Fruit fly (Drosophila melanogaster) whole organism, embryonic: ENCODE results near the gene CG13623.

Experiments used
- Aef1 ChIP-seq: fragments of 200-800 bp; sonication (Bioruptor generic); IDR thresholded peaks from 3 replicates; pipeline ENCODE4 v1.3.6; 2022; ENCODE audit warnings: missing biosample characterization, missing genetic modification characterization
- Atf3 ChIP-seq: fragments of 200-800 bp; sonication (Bioruptor generic); optimal IDR thresholded peaks from 3 replicates; lab custom pipeline; 2016; ENCODE audit warnings: missing biosample characterization, missing genetic modification characterization
- BtbVII ChIP-seq: fragments of 200-800 bp; sonication (Bioruptor generic); optimal IDR thresholded peaks from 3 replicates; lab custom pipeline; 2017; ENCODE audit warnings: missing biosample characterization, mild to moderate bottlenecking, missing genetic modification characterization
- CG10209 ChIP-seq: fragments of 200-800 bp; sonication (Bioruptor generic); optimal IDR thresholded peaks from 3 replicates; lab custom pipeline; 2017; ENCODE audit warnings: missing biosample characterization, mild to moderate bottlenecking, missing genetic modification characterization, missing genetic modification reagents
- CG11398 ChIP-seq: fragments of 200-800 bp; sonication (Bioruptor generic); optimal IDR thresholded peaks from 2 replicates; lab custom pipeline; 2016; ENCODE audit warnings: missing biosample characterization, missing genetic modification characterization
- CG12391 ChIP-seq: fragments of 200-800 bp; sonication (Bioruptor generic); optimal IDR thresholded peaks from 3 replicates; lab custom pipeline; 2018; ENCODE audit warnings: missing biosample characterization, mild to moderate bottlenecking, missing genetic modification characterization, moderate library complexity
- CG14710 ChIP-seq: fragments of 200-800 bp; sonication (Bioruptor generic); optimal IDR thresholded peaks from 3 replicates; lab custom pipeline; 2019; ENCODE audit warnings: missing biosample characterization, mild to moderate bottlenecking, missing genetic modification characterization, moderate library complexity
- CG1529 ChIP-seq: fragments of 200-800 bp; sonication (Bioruptor generic); optimal IDR thresholded peaks from 3 replicates; lab custom pipeline; 2018; ENCODE audit warnings: missing biosample characterization, missing genetic modification characterization
- CG17385 ChIP-seq: fragments of 200-800 bp; sonication (Bioruptor generic); optimal IDR thresholded peaks from 3 replicates; lab custom pipeline; 2018; ENCODE audit warnings: missing biosample characterization, mild to moderate bottlenecking, missing genetic modification characterization
- CG1832 ChIP-seq: fragments of 200-800 bp; sonication (Bioruptor generic); optimal IDR thresholded peaks from 2 replicates; lab custom pipeline; 2017; ENCODE audit warnings: missing biosample characterization, mild to moderate bottlenecking, missing genetic modification characterization, inconsistent platforms
- CG30431 ChIP-seq: fragments of 200-800 bp; sonication (Bioruptor generic); optimal IDR thresholded peaks from 2 replicates; lab custom pipeline; 2017; ENCODE audit warnings: missing biosample characterization, missing genetic modification characterization
- CG3407 ChIP-seq: fragments of 200-800 bp; sonication (Bioruptor generic); optimal IDR thresholded peaks from 2 replicates; lab custom pipeline; 2018; ENCODE audit warnings: missing biosample characterization, mild to moderate bottlenecking, missing genetic modification characterization
- CG3847 ChIP-seq: fragments of 200-800 bp; sonication (Bioruptor generic); IDR thresholded peaks from 2 replicates; pipeline ENCODE4 v1.3.6; 2022; ENCODE audit warnings: missing biosample characterization, missing genetic modification characterization
- CG42726 ChIP-seq: fragments of 200-800 bp; sonication (Bioruptor generic); IDR thresholded peaks from 2 replicates; pipeline ENCODE4 v1.3.6; 2022; ENCODE audit warnings: missing biosample characterization, missing genetic modification characterization; ENCODE audit not compliant: partially characterized antibody
- CG4820 ChIP-seq: fragments of 200-800 bp; sonication (Bioruptor generic); optimal IDR thresholded peaks from 3 replicates; lab custom pipeline; 2016; ENCODE audit warnings: missing biosample characterization, missing genetic modification characterization
- CG8388 ChIP-seq: fragments of 200-800 bp; sonication (Bioruptor generic); optimal IDR thresholded peaks from 2 replicates; lab custom pipeline; 2019; ENCODE audit warnings: missing biosample characterization, mild to moderate bottlenecking, missing genetic modification characterization, moderate library complexity
- Chrac-16 ChIP-seq: fragments of 200-800 bp; sonication (Bioruptor generic); optimal IDR thresholded peaks from 3 replicates; lab custom pipeline; 2016; ENCODE audit warnings: missing biosample characterization, missing genetic modification characterization
- Dbx ChIP-seq: fragments of 200-800 bp; sonication (Bioruptor generic); IDR thresholded peaks from 3 replicates; pipeline ENCODE4 v1.3.6; 2022; ENCODE audit warnings: missing biosample characterization, missing genetic modification characterization
- Hr3 ChIP-seq: fragments of 200-800 bp; sonication (Bioruptor generic); optimal IDR thresholded peaks from 3 replicates; lab custom pipeline; 2016; ENCODE audit warnings: missing biosample characterization, missing genetic modification characterization
- NC2α ChIP-seq: fragments of 200-800 bp; sonication (Bioruptor generic); optimal IDR thresholded peaks from 2 replicates; lab custom pipeline; 2016; ENCODE audit warnings: missing biosample characterization, missing genetic modification characterization
- Optix ChIP-seq: fragments of 200-800 bp; sonication (Bioruptor generic); IDR thresholded peaks from 3 replicates; pipeline ENCODE4 v1.3.6; 2022; ENCODE audit warnings: missing biosample characterization, missing genetic modification characterization
- Pdp1 ChIP-seq, 2 experiments: fragments of 200-800 bp; sonication (Bioruptor generic); optimal IDR thresholded peaks; 3 replicates each; lab custom pipeline; 2016; ENCODE audit warnings: missing biosample characterization in 2 of 2, missing genetic modification characterization in 2 of 2, mild to moderate bottlenecking in 1 of 2, moderate library complexity in 1 of 2
- aop ChIP-seq: fragments of 200-800 bp; sonication (Bioruptor generic); IDR thresholded peaks from 2 replicates; pipeline ENCODE4 v1.3.6; 2022; ENCODE audit warnings: missing biosample characterization, missing genetic modification characterization
- chif ChIP-seq, 2 experiments: fragments of 200-800 bp; sonication (Bioruptor generic); optimal IDR thresholded peaks; 3 replicates each; lab custom pipeline; 2016; ENCODE audit warnings: missing biosample characterization in 2 of 2, missing genetic modification characterization in 2 of 2
- dmrt11E ChIP-seq: fragments of 200-800 bp; sonication (Bioruptor generic); optimal IDR thresholded peaks from 3 replicates; lab custom pipeline; 2018; ENCODE audit warnings: missing biosample characterization, mild to moderate bottlenecking, missing genetic modification characterization, moderate library complexity
- eve ChIP-seq, 2 experiments: fragments of >200 bp; optimal IDR thresholded peaks; 2 replicates each; lab custom pipeline; 2017; ENCODE audit warnings: missing biosample characterization in 2 of 2, missing genetic modification characterization in 2 of 2
- fd96Cb ChIP-seq: fragments of 200-800 bp; sonication (Bioruptor generic); optimal IDR thresholded peaks from 2 replicates; lab custom pipeline; 2018; ENCODE audit warnings: missing biosample characterization, mild to moderate bottlenecking, missing genetic modification characterization, moderate library complexity
- hth ChIP-seq: fragments of >200 bp; optimal IDR thresholded peaks from 2 replicates; lab custom pipeline; 2017; ENCODE audit warnings: inconsistent platforms
- ind ChIP-seq: fragments of 200-800 bp; sonication (Bioruptor generic); optimal IDR thresholded peaks from 3 replicates; lab custom pipeline; 2016; ENCODE audit warnings: missing biosample characterization, missing genetic modification characterization
- jigr1 ChIP-seq: fragments of 200-800 bp; sonication (Bioruptor generic); IDR thresholded peaks from 3 replicates; pipeline ENCODE4 v1.3.6; 2022; ENCODE audit warnings: missing biosample characterization, missing genetic modification characterization
- kah ChIP-seq: fragments of 200-800 bp; sonication (Bioruptor generic); optimal IDR thresholded peaks from 2 replicates; lab custom pipeline; 2018; ENCODE audit warnings: missing biosample characterization, mild to moderate bottlenecking, missing genetic modification characterization
- kay ChIP-seq: fragments of 200-800 bp; sonication (Bioruptor generic); optimal IDR thresholded peaks from 2 replicates; lab custom pipeline; 2016; ENCODE audit warnings: missing biosample characterization, missing genetic modification characterization
- peb ChIP-seq: fragments of 200-800 bp; sonication (Bioruptor generic); IDR thresholded peaks from 2 replicates; pipeline ENCODE4 v1.3.6; 2022; ENCODE audit warnings: missing biosample characterization, missing genetic modification characterization
- pfk ChIP-seq: fragments of 200-800 bp; sonication (Bioruptor generic); optimal IDR thresholded peaks from 2 replicates; lab custom pipeline; 2018; ENCODE audit warnings: missing biosample characterization, mild to moderate bottlenecking, missing genetic modification characterization, moderate library complexity
- pho ChIP-seq: fragments of 200-800 bp; sonication (Bioruptor generic); optimal IDR thresholded peaks from 2 replicates; lab custom pipeline; 2016; ENCODE audit warnings: missing biosample characterization, missing genetic modification characterization
- prd ChIP-seq, 3 experiments: fragments of >200 bp in 2 of 3; fragments of 200-800 bp in 1 of 3; sonication (Bioruptor generic) in 1 of 3; optimal IDR thresholded peaks in 2 of 3; IDR thresholded peaks in 1 of 3; 2 replicates in 2 of 3; 3 replicates in 1 of 3; pipeline versions ENCODE4 v1.3.6 to Lab custom; 2017 to 2022; ENCODE audit warnings: missing biosample characterization in 1 of 3, missing genetic modification characterization in 1 of 3
- pum ChIP-seq: fragments of 200-800 bp; sonication (Bioruptor generic); optimal IDR thresholded peaks from 2 replicates; lab custom pipeline; 2016; ENCODE audit warnings: missing biosample characterization, missing genetic modification characterization
- ranshi ChIP-seq: fragments of 200-800 bp; sonication (Bioruptor generic); IDR thresholded peaks from 2 replicates; pipeline ENCODE4 v1.3.6; 2022; ENCODE audit warnings: missing biosample characterization, missing genetic modification characterization
- salm ChIP-seq: fragments of 200-800 bp; sonication (Bioruptor generic); optimal IDR thresholded peaks from 2 replicates; lab custom pipeline; 2018; ENCODE audit warnings: missing biosample characterization, mild to moderate bottlenecking, missing genetic modification characterization
- scrt ChIP-seq: fragments of 200-800 bp; sonication (Bioruptor generic); optimal IDR thresholded peaks from 2 replicates; lab custom pipeline; 2018; ENCODE audit warnings: missing biosample characterization, mild to moderate bottlenecking, missing genetic modification characterization, moderate library complexity
- sens ChIP-seq: fragments of 200-800 bp; sonication (Bioruptor generic); peaks from one replicate; lab custom pipeline; 2016; ENCODE audit warnings: missing biosample characterization, missing genetic modification characterization
- seq ChIP-seq: fragments of 200-800 bp; sonication (Bioruptor generic); IDR thresholded peaks from 2 replicates; pipeline ENCODE4 v1.3.6; 2022; ENCODE audit warnings: missing biosample characterization, missing genetic modification characterization
- slbo ChIP-seq: fragments of 200-800 bp; sonication (Bioruptor generic); IDR thresholded peaks from 2 replicates; pipeline ENCODE4 v1.3.6; 2022; ENCODE audit warnings: missing biosample characterization, missing genetic modification characterization
- slou ChIP-seq: fragments of 200-800 bp; sonication (Bioruptor generic); optimal IDR thresholded peaks from 3 replicates; lab custom pipeline; 2016; ENCODE audit warnings: missing biosample characterization, missing genetic modification characterization
- sna ChIP-seq: fragments of 200-800 bp; sonication (Bioruptor generic); IDR thresholded peaks from 2 replicates; pipeline ENCODE4 v1.3.6; 2022; ENCODE audit warnings: missing biosample characterization, missing genetic modification characterization; ENCODE audit not compliant: partially characterized antibody
- sob ChIP-seq: fragments of 200-800 bp; sonication (Bioruptor generic); IDR thresholded peaks from 2 replicates; pipeline ENCODE4 v1.3.6; 2022; ENCODE audit warnings: missing biosample characterization, missing genetic modification characterization
- stc ChIP-seq: fragments of 200-800 bp; sonication (Bioruptor generic); IDR thresholded peaks from 2 replicates; pipeline ENCODE4 v1.3.6; 2022; ENCODE audit warnings: missing biosample characterization, missing genetic modification characterization
- tup ChIP-seq: fragments of 200-800 bp; sonication (Bioruptor generic); optimal IDR thresholded peaks from 2 replicates; lab custom pipeline; 2016; ENCODE audit warnings: missing biosample characterization, mild to moderate bottlenecking, missing genetic modification characterization, moderate library complexity
- unc-4 ChIP-seq: fragments of 200-800 bp; sonication (Bioruptor generic); IDR thresholded peaks from 2 replicates; pipeline ENCODE4 v1.3.6; 2022; ENCODE audit warnings: missing biosample characterization, missing genetic modification characterization; ENCODE audit not compliant: partially characterized antibody
- vfl ChIP-seq: fragments of 200-800 bp; sonication (Bioruptor generic); optimal IDR thresholded peaks from 2 replicates; lab custom pipeline; 2016; ENCODE audit warnings: missing biosample characterization, missing genetic modification characterization
- yki ChIP-seq: fragments of >200 bp; optimal IDR thresholded peaks from 3 replicates; lab custom pipeline; 2018

CG13623 gene

DNA sequence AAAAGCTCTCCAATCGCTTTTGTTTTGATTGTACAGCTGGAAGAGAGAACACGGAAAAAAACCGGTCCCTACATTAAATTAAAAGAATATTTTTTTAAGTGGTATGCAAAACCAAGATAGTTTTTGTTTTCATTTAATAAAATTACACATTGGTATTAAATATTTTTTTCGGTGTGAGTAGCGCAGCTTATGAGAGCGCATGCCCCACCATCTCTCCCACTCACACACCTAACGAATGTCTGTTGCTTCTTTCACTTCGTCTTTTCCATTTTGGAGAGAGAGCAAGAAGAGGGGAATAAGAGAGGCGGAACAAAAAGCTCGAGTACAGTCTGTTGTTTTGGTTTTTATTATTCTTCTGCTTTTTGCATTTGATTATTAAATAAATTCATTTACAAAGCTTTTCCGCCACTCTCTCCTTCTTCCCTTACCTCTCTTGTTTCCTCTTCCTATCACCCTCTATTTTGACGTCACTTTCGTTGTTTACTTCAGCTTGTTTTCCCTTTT lies 42.2 kb upstream of the CG13623 start (continued):
- TF ChIP-seq Pdp1 (GFP tag; optimal IDR thresholded peaks at IDR 0.05; lab: Kevin White, UChicago) (peak; percentile 95 to 97), CG4820 (peak; percentile 96), kay (peak; percentile 93), CG10209 (GFP tag; lab: Kevin White, UChicago) (peak; percentile 97), slou (GFP tag; lab: Kevin White, UChicago) (peak; percentile 89), CG30431 (peak; percentile 83), CG3407 (GFP tag; lab: Kevin White, UChicago) (peak; percentile 95), CG17385 (GFP tag; lab: Kevin White, UChicago) (peak; percentile 97), CG3847 (GFP tag; lab: Robert Waterston, UW) (peak; percentile 98), aop (GFP tag; lab: Robert Waterston, UW) (peak; percentile 94), Atf3 (GFP tag; lab: Kevin White, UChicago) (peak; percentile 86), yki (lab: Kevin White, UChicago) (peak; percentile 25), salm (tag; lab: Kevin White, UChicago) (peak; percentile 94), CG8388 (GFP tag; lab: Kevin White, UChicago) (peak; percentile 96), unc-4 (GFP tag; lab: Robert Waterston, UW) (no peak), pfk (GFP tag; lab: Kevin White, UChicago) (peak; percentile 72), kah (GFP tag; lab: Kevin White, UChicago) (peak; percentile 91), vfl (GFP tag; lab: Kevin White, UChicago) (peak; percentile 96), CG1832 (no peak), Aef1 (GFP tag; lab: Robert Waterston, UW) (peak; percentile 98), pho (peak; percentile 97), CG1529 (GFP tag; lab: Kevin White, UChicago) (peak; percentile 96), dmrt11E (peak; percentile 77), sna (GFP tag; lab: Robert Waterston, UW) (no peak), prd (optimal IDR thresholded peaks at IDR 0.05; lab: Kevin White, UChicago) (no peak), prd (GFP tag; IDR thresholded peaks at IDR 0.05; lab: Robert Waterston, UW) (peak; percentile 98), CG42726 (no peak), peb (peak; percentile 94), ranshi (peak; percentile 98), BtbVII (GFP tag; lab: Kevin White, UChicago) (peak; percentile 98), CG12391 (peak; percentile 99), CG11398 (GFP tag; lab: Kevin White, UChicago) (peak; percentile 94), fd96Cb (tag; lab: Kevin White, UChicago) (peak; percentile 95), tup (GFP tag; lab: Kevin White, UChicago) (peak; percentile 94), eve (GFP tag; optimal IDR thresholded peaks at IDR 0.05; lab: Kevin White, UChicago) (peak in 1 of 2 experiments; percentile 97), seq (peak; percentile 99), Chrac-16 (peak; percentile 96), sob (GFP tag; lab: Robert Waterston, UW) (peak; percentile 99), Optix (GFP tag; lab: Robert Waterston, UW) (peak; percentile 96), pum (peak; percentile 92), sens (GFP tag; lab: Kevin White, UChicago) (peak; percentile 100), NC2α (GFP tag; lab: Kevin White, UChicago) (peak; percentile 83), Dbx (peak; percentile 99), CG14710 (peak; percentile 92), scrt (peak; percentile 97), jigr1 (GFP tag; lab: Robert Waterston, UW) (no peak; the same call in 2 of the 3 replicates), chif (GFP tag; optimal IDR thresholded peaks at IDR 0.05; lab: Kevin White, UChicago) (peak; percentile 95 to 96), stc (peak; percentile 99), hth (lab: Kevin White, UChicago) (no peak), ind (GFP tag; lab: Kevin White, UChicago) (peak; percentile 96), slbo (GFP tag; lab: Robert Waterston, UW) (peak; percentile 99), Hr3 (peak; percentile 96)
